Worm (Caenorhabditis elegans): ENCODE results near the gene K10D2.8.
A peak's percentile ranks its signal among the peaks of the same experiment; 100 is the strongest.

K10D2.8 gene

ce11 chrIII:5227831-5228467 lies 39.4 kb downstream of the K10D2.8 start, which contains the start of the genes C34E10.12, C34E10.10 and atp-2:
Gene C34E10.12, minus strand, starts transcription at chrIII:5227881.
Gene C34E10.10, minus strand, starts transcription at chrIII:5227884.
Gene atp-2, plus strand, starts transcription at chrIII:5228417.
- no peak for TF ChIP-seq sea-2 (GFP tag; IDR thresholded peaks at IDR 0.05)
- TF ChIP-seq ztf-22 (GFP tag; optimal IDR thresholded peaks at IDR 0.05): no peak
- no peak for TF ChIP-seq gei-17 (GFP tag; optimal IDR thresholded peaks at IDR 0.05)
- TF ChIP-seq sdz-38 (tag; optimal IDR thresholded peaks at IDR 0.05): no peak
- no peak for TF ChIP-seq ama-1 (optimal IDR thresholded peaks at IDR 0.05)
- no peak for TF ChIP-seq ama-1 (GFP tag; optimal IDR thresholded peaks at IDR 0.05)
- TF ChIP-seq ztf-26 (tag; optimal IDR thresholded peaks at IDR 0.05): peak; percentile 19
- TF ChIP-seq hlh-12 (tag; optimal IDR thresholded peaks at IDR 0.05): no peak
- no peak for TF ChIP-seq ztf-3 (GFP tag; optimal IDR thresholded peaks at IDR 0.05)
- TF ChIP-seq tbx-9 (tag; optimal IDR thresholded peaks at IDR 0.05; ENCODE audit: borderline replicate concordance): no peak
- no peak; the same call in 1 of the 2 replicates for TF ChIP-seq D2030.7 (GFP tag; IDR thresholded peaks at IDR 0.05)
- no peak for TF ChIP-seq aptf-2 (GFP tag; conservative IDR thresholded peaks at IDR 0.05)
- no peak for TF ChIP-seq ztf-25 (GFP tag; IDR thresholded peaks at IDR 0.05)
- peak; percentile 48 for TF ChIP-seq snpc-1.1 (tag; optimal IDR thresholded peaks at IDR 0.05; ENCODE audit: insufficient read depth)
- no peak for TF ChIP-seq egl-44 (GFP tag; IDR thresholded peaks at IDR 0.05)
- no peak for TF ChIP-seq nhr-120 (GFP tag; IDR thresholded peaks at IDR 0.05)
- 0 out of 2 replicates have a peak, but pooled peaks have one; percentile 34 for TF ChIP-seq Y53G8AR.9 (GFP tag; conservative IDR thresholded peaks at IDR 0.05)
- no peak for TF ChIP-seq xnd-1 (tag; optimal IDR thresholded peaks at IDR 0.05)
- no peak for TF ChIP-seq F37B4.10 (GFP tag; IDR thresholded peaks at IDR 0.05)
- no peak for TF ChIP-seq zim-3 (tag; optimal IDR thresholded peaks at IDR 0.05)
- no peak for TF ChIP-seq nfya-2 (GFP tag; IDR thresholded peaks at IDR 0.05)
- TF ChIP-seq nhr-179 (tag; optimal IDR thresholded peaks at IDR 0.05): no peak
- TF ChIP-seq F39B2.1 (GFP tag; IDR thresholded peaks at IDR 0.05): no peak
- TF ChIP-seq F22D6.2 (tag; optimal IDR thresholded peaks at IDR 0.05): no peak
- TF ChIP-seq snpc-3.4 (tag; optimal IDR thresholded peaks at IDR 0.05): peak; percentile 62
- TF ChIP-seq B0035.1 (tag; optimal IDR thresholded peaks at IDR 0.05): no peak
- no peak for TF ChIP-seq lag-1 (GFP tag; IDR thresholded peaks at IDR 0.05)
- TF ChIP-seq ZK185.1 (tag; optimal IDR thresholded peaks at IDR 0.05; ENCODE audit: poor library complexity, severe bottlenecking): peak; percentile 68
- TF ChIP-seq madf-8 (GFP tag; conservative IDR thresholded peaks at IDR 0.05): no peak
- peak; percentile 25 for TF ChIP-seq rpc-1 (optimal IDR thresholded peaks at IDR 0.05)
- TF ChIP-seq rpc-1 (tag; optimal IDR thresholded peaks at IDR 0.05): no peak
- TF ChIP-seq ztf-6 (GFP tag; IDR thresholded peaks at IDR 0.05): no peak
- TF ChIP-seq snpc-1.3 (tag; optimal IDR thresholded peaks at IDR 0.05; ENCODE audit: insufficient read depth): peak; percentile 62
- TF ChIP-seq ceh-40 (GFP tag; IDR thresholded peaks at IDR 0.05): no peak
- no peak for TF ChIP-seq mxl-1 (tag; optimal IDR thresholded peaks at IDR 0.05)
- TF ChIP-seq lin-26 (GFP tag; IDR thresholded peaks at IDR 0.05): no peak
- TF ChIP-seq F49E8.2 (tag; optimal IDR thresholded peaks at IDR 0.05; ENCODE audit: insufficient read depth): peak; percentile 72
- TF ChIP-seq dpff-1 (tag; optimal IDR thresholded peaks at IDR 0.05): no peak
- no peak for TF ChIP-seq somi-1 (GFP tag; optimal IDR thresholded peaks at IDR 0.05)
- no peak for TF ChIP-seq mel-28 (tag; optimal IDR thresholded peaks at IDR 0.05; ENCODE audit: borderline replicate concordance)
- TF ChIP-seq B0019.2 (GFP tag; conservative IDR thresholded peaks at IDR 0.05): no peak
- no peak for TF ChIP-seq efl-1 (GFP tag; optimal IDR thresholded peaks at IDR 0.05)
- TF ChIP-seq fkh-3 (tag; optimal IDR thresholded peaks at IDR 0.05): no peak
- no peak for TF ChIP-seq let-526 (GFP tag; IDR thresholded peaks at IDR 0.05)
- no peak for TF ChIP-seq Y56A3A.18 (GFP tag; IDR thresholded peaks at IDR 0.05)
- TF ChIP-seq hmg-20 (GFP tag; IDR thresholded peaks at IDR 0.05): no peak
- TF ChIP-seq bed-1 (GFP tag; IDR thresholded peaks at IDR 0.05): no peak
- peak; percentile 57; the same call in 1 of the 2 replicates for TF ChIP-seq attf-3 (GFP tag; conservative IDR thresholded peaks at IDR 0.05)
- TF ChIP-seq attf-6 (GFP tag; IDR thresholded peaks at IDR 0.05): no peak
